Fruit fly (Drosophila melanogaster) whole organism, embryonic: ENCODE data around the gene Polr3A.

ENCODE experiments used
- Atf6 ChIP-seq: fragments of 200-800 bp; sonication (Bioruptor generic); IDR thresholded peaks from 2 replicates; pipeline ENCODE4 v1.3.6; 2022; ENCODE audit warnings: missing biosample characterization, missing genetic modification characterization
- BEAF-32 ChIP-seq: fragments of 200-800 bp; sonication (Bioruptor generic); optimal IDR thresholded peaks from 3 replicates; lab custom pipeline; 2017; ENCODE audit warnings: missing biosample characterization, missing genetic modification characterization, mild to moderate bottlenecking, moderate library complexity, missing genetic modification reagents
- Blimp-1 ChIP-seq: fragments of 200-800 bp; sonication (Bioruptor generic); optimal IDR thresholded peaks from 3 replicates; lab custom pipeline; 2018; ENCODE audit warnings: missing biosample characterization, missing genetic modification characterization, mild to moderate bottlenecking, moderate library complexity, missing genetic modification reagents
- CG1024 ChIP-seq: fragments of 200-800 bp; sonication (Bioruptor generic); IDR thresholded peaks from 2 replicates; pipeline ENCODE4 v1.3.6; 2022; ENCODE audit warnings: missing biosample characterization, missing genetic modification characterization
- CG11723 ChIP-seq: fragments of 200-800 bp; sonication (Bioruptor generic); optimal IDR thresholded peaks from 2 replicates; lab custom pipeline; 2017; ENCODE audit warnings: missing biosample characterization, mild to moderate bottlenecking, missing genetic modification characterization
- CG15514 ChIP-seq: fragments of 200-800 bp; sonication (Bioruptor generic); optimal IDR thresholded peaks from 3 replicates; lab custom pipeline; 2017; ENCODE audit warnings: missing biosample characterization, missing genetic modification characterization, mild to moderate bottlenecking, moderate library complexity, missing genetic modification reagents
- CG15601 ChIP-seq: fragments of 200-800 bp; sonication (Bioruptor generic); optimal IDR thresholded peaks from 3 replicates; lab custom pipeline; 2019; ENCODE audit warnings: missing biosample characterization, mild to moderate bottlenecking, missing genetic modification characterization, moderate library complexity
- CG15696 ChIP-seq: fragments of 200-800 bp; sonication (Bioruptor generic); optimal IDR thresholded peaks from 2 replicates; lab custom pipeline; 2019; ENCODE audit warnings: missing biosample characterization, mild to moderate bottlenecking, missing genetic modification characterization, moderate library complexity
- CG17328 ChIP-seq: fragments of 200-800 bp; sonication (Bioruptor generic); IDR thresholded peaks from 2 replicates; pipeline ENCODE4 v1.3.6; 2022; ENCODE audit warnings: missing biosample characterization, missing genetic modification characterization
- CG17912 ChIP-seq: fragments of 200-800 bp; sonication (Bioruptor generic); optimal IDR thresholded peaks from 2 replicates; lab custom pipeline; 2018; ENCODE audit warnings: missing biosample characterization, mild to moderate bottlenecking, missing genetic modification characterization
- CG2120 ChIP-seq: fragments of 200-800 bp; sonication (Bioruptor generic); optimal IDR thresholded peaks from 3 replicates; lab custom pipeline; 2016; ENCODE audit warnings: missing biosample characterization, missing genetic modification characterization
- CG2678 ChIP-seq: fragments of 200-800 bp; sonication (Bioruptor generic); optimal IDR thresholded peaks from 3 replicates; lab custom pipeline; 2019; ENCODE audit warnings: missing biosample characterization, mild to moderate bottlenecking, missing genetic modification characterization, moderate library complexity
- CG30020 ChIP-seq: fragments of 200-800 bp; optimal IDR thresholded peaks from 2 replicates; lab custom pipeline; 2019; ENCODE audit warnings: missing biosample characterization, mild to moderate bottlenecking, missing genetic modification characterization, moderate library complexity
- CG30431 ChIP-seq: fragments of 200-800 bp; sonication (Bioruptor generic); optimal IDR thresholded peaks from 2 replicates; lab custom pipeline; 2017; ENCODE audit warnings: missing biosample characterization, missing genetic modification characterization
- CG34376 ChIP-seq: fragments of 200-800 bp; sonication (Bioruptor generic); optimal IDR thresholded peaks from 2 replicates; lab custom pipeline; 2018; ENCODE audit warnings: missing biosample characterization, mild to moderate bottlenecking, missing genetic modification characterization
- CG34422 ChIP-seq: fragments of 200-800 bp; sonication (Bioruptor generic); IDR thresholded peaks from 3 replicates; pipeline ENCODE4 v1.3.6; 2022; ENCODE audit warnings: missing biosample characterization, missing genetic modification characterization
- CG4328 ChIP-seq: fragments of 200-800 bp; sonication (Bioruptor generic); optimal IDR thresholded peaks from 3 replicates; lab custom pipeline; 2017; ENCODE audit warnings: missing biosample characterization, missing genetic modification reagents, missing genetic modification characterization
- CG4360 ChIP-seq: fragments of 200-800 bp; sonication (Bioruptor generic); IDR thresholded peaks from 2 replicates; pipeline ENCODE4 v1.3.6; 2022; ENCODE audit warnings: missing biosample characterization, missing genetic modification characterization
- CG6689 ChIP-seq: fragments of 200-800 bp; sonication (Bioruptor generic); IDR thresholded peaks from 2 replicates; pipeline ENCODE4 v1.3.6; 2022; ENCODE audit warnings: missing biosample characterization, missing genetic modification characterization
- CG6791 ChIP-seq: fragments of 200-800 bp; sonication (Bioruptor generic); IDR thresholded peaks from 3 replicates; pipeline ENCODE4 v1.3.6; 2022; ENCODE audit warnings: missing biosample characterization, missing genetic modification characterization; ENCODE audit not compliant: partially characterized antibody
- CG6813 ChIP-seq: fragments of 200-800 bp; sonication (Bioruptor generic); optimal IDR thresholded peaks from 2 replicates; lab custom pipeline; 2017; ENCODE audit warnings: missing biosample characterization, missing genetic modification characterization, mild to moderate bottlenecking, moderate library complexity, missing genetic modification reagents
- CG7987 ChIP-seq: fragments of 200-800 bp; sonication (Bioruptor generic); optimal IDR thresholded peaks from 2 replicates; lab custom pipeline; 2018; ENCODE audit warnings: missing biosample characterization, mild to moderate bottlenecking, missing genetic modification characterization, moderate library complexity
- CG8290 ChIP-seq, 3 experiments: fragments of 200-800 bp; sonication (Bioruptor generic); optimal IDR thresholded peaks; 2 replicates each; lab custom pipeline; 2016 to 2019; ENCODE audit warnings: missing biosample characterization in 3 of 3, missing genetic modification characterization in 3 of 3, mild to moderate bottlenecking in 2 of 3, moderate library complexity in 1 of 3
- Camta ChIP-seq: fragments of 200-800 bp; sonication (Bioruptor generic); optimal IDR thresholded peaks from 2 replicates; lab custom pipeline; 2016; ENCODE audit warnings: missing biosample characterization, missing genetic modification characterization
- CoRest ChIP-seq: fragments of 200-800 bp; sonication (Bioruptor generic); optimal IDR thresholded peaks from 3 replicates; lab custom pipeline; 2018; ENCODE audit warnings: missing biosample characterization, mild to moderate bottlenecking, missing genetic modification characterization, moderate library complexity
- D19A ChIP-seq: fragments of 200-800 bp; optimal IDR thresholded peaks from 3 replicates; lab custom pipeline; 2019; ENCODE audit warnings: missing biosample characterization, mild to moderate bottlenecking, missing genetic modification characterization, moderate library complexity
- D19B ChIP-seq: fragments of 200-800 bp; sonication (Bioruptor generic); optimal IDR thresholded peaks from 2 replicates; lab custom pipeline; 2017; ENCODE audit warnings: missing biosample characterization, mild to moderate bottlenecking, missing genetic modification characterization
- E2f1 ChIP-seq: fragments of 200-800 bp; sonication (Bioruptor generic); IDR thresholded peaks from 2 replicates; pipeline ENCODE4 v1.3.6; 2022; ENCODE audit warnings: missing biosample characterization, missing genetic modification characterization
- Elba2 ChIP-seq: fragments of 200-800 bp; sonication (Bioruptor generic); optimal IDR thresholded peaks from 3 replicates; lab custom pipeline; 2016; ENCODE audit warnings: missing biosample characterization, missing genetic modification characterization
- HLHmδ ChIP-seq: fragments of 200-800 bp; sonication (Bioruptor generic); optimal IDR thresholded peaks from 2 replicates; lab custom pipeline; 2018; ENCODE audit warnings: missing biosample characterization, mild to moderate bottlenecking, missing genetic modification characterization, moderate library complexity
- Max ChIP-seq: fragments of 200-800 bp; sonication (Bioruptor generic); optimal IDR thresholded peaks from 2 replicates; lab custom pipeline; 2016; ENCODE audit warnings: missing biosample characterization, mild to moderate bottlenecking, missing genetic modification characterization
- Ssrp ChIP-seq: fragments of 200-800 bp; sonication (Bioruptor generic); optimal IDR thresholded peaks from 2 replicates; lab custom pipeline; 2018; ENCODE audit warnings: missing biosample characterization, mild to moderate bottlenecking, missing genetic modification characterization, moderate library complexity
- Tbp ChIP-seq: fragments of >200 bp; optimal IDR thresholded peaks from 2 replicates; lab custom pipeline; 2018; ENCODE audit warnings: missing biosample characterization, missing genetic modification characterization
- ase ChIP-seq: fragments of 200-800 bp; sonication (Bioruptor generic); IDR thresholded peaks from 3 replicates; pipeline ENCODE4 v1.3.6; 2022; ENCODE audit warnings: missing biosample characterization, missing genetic modification characterization
- bab2 ChIP-seq: fragments of 200-800 bp; sonication (Bioruptor generic); optimal IDR thresholded peaks from 2 replicates; lab custom pipeline; 2016; ENCODE audit warnings: missing biosample characterization, missing genetic modification characterization
- chn ChIP-seq: fragments of 200-800 bp; sonication (Bioruptor generic); optimal IDR thresholded peaks from 2 replicates; lab custom pipeline; 2016; ENCODE audit warnings: missing biosample characterization, missing genetic modification characterization
- dati ChIP-seq: fragments of 200-800 bp; sonication (Bioruptor generic); IDR thresholded peaks from 2 replicates; pipeline ENCODE4 v1.3.6; 2022; ENCODE audit warnings: missing biosample characterization, missing genetic modification characterization
- gro ChIP-seq: fragments of 200-800 bp; sonication (Bioruptor generic); optimal IDR thresholded peaks from 2 replicates; lab custom pipeline; 2016; ENCODE audit warnings: missing biosample characterization, missing genetic modification characterization
- h ChIP-seq: fragments of >200 bp; optimal IDR thresholded peaks from 2 replicates; lab custom pipeline; 2017
- knrl ChIP-seq: fragments of 200-800 bp; sonication (Bioruptor generic); IDR thresholded peaks from 3 replicates; pipeline ENCODE4 v1.3.6; 2022; ENCODE audit warnings: missing biosample characterization, missing genetic modification characterization; ENCODE audit not compliant: partially characterized antibody
- lab ChIP-seq: fragments of 200-800 bp; sonication (Bioruptor generic); optimal IDR thresholded peaks from 3 replicates; lab custom pipeline; 2017; ENCODE audit warnings: missing biosample characterization, missing genetic modification characterization, mild to moderate bottlenecking, moderate library complexity, missing genetic modification reagents
- lilli ChIP-seq: fragments of 200-800 bp; sonication (Bioruptor generic); optimal IDR thresholded peaks from 3 replicates; lab custom pipeline; 2016; ENCODE audit warnings: missing biosample characterization, missing genetic modification characterization
- pzg ChIP-seq: fragments of 200-800 bp; sonication (Bioruptor generic); optimal IDR thresholded peaks from 3 replicates; lab custom pipeline; 2018; ENCODE audit warnings: missing biosample characterization, mild to moderate bottlenecking, missing genetic modification characterization, moderate library complexity
- row ChIP-seq: fragments of 200-800 bp; sonication (Bioruptor generic); IDR thresholded peaks from 3 replicates; pipeline ENCODE4 v1.3.6; 2022; ENCODE audit warnings: missing biosample characterization, missing genetic modification characterization
- run ChIP-seq: fragments of 200-800 bp; sonication (Bioruptor generic); optimal IDR thresholded peaks from 3 replicates; lab custom pipeline; 2018; ENCODE audit warnings: missing biosample characterization, mild to moderate bottlenecking, missing genetic modification characterization
- scrt ChIP-seq: fragments of 200-800 bp; sonication (Bioruptor generic); optimal IDR thresholded peaks from 2 replicates; lab custom pipeline; 2018; ENCODE audit warnings: missing biosample characterization, mild to moderate bottlenecking, missing genetic modification characterization, moderate library complexity
- slbo ChIP-seq: fragments of 200-800 bp; sonication (Bioruptor generic); IDR thresholded peaks from 2 replicates; pipeline ENCODE4 v1.3.6; 2022; ENCODE audit warnings: missing biosample characterization, missing genetic modification characterization
- sug ChIP-seq: fragments of 200-800 bp; optimal IDR thresholded peaks from 2 replicates; lab custom pipeline; 2019; ENCODE audit warnings: missing biosample characterization, mild to moderate bottlenecking, missing genetic modification characterization, moderate library complexity
- twi ChIP-seq: fragments of 200-800 bp; optimal IDR thresholded peaks from 2 replicates; lab custom pipeline; 2019; ENCODE audit warnings: missing biosample characterization, mild to moderate bottlenecking, missing genetic modification characterization, moderate library complexity
- zfh1 ChIP-seq: fragments of 200-800 bp; sonication (Bioruptor generic); IDR thresholded peaks from 3 replicates; pipeline ENCODE4 v1.3.6; 2022; ENCODE audit warnings: missing biosample characterization, missing genetic modification characterization

Polr3A gene

dm6 chrX:15817823-15818222, 55.1 kb downstream of the Polr3A start (continued):
- TF ChIP-seq CG6813 = no peak
- TF ChIP-seq Ssrp (tag; lab: Kevin White, UChicago) = no peak
- no peak for TF ChIP-seq chn (GFP tag; lab: Kevin White, UChicago)
- TF ChIP-seq CG7987 = no peak
- TF ChIP-seq CG30020 (tag; lab: Kevin White, UChicago) = no peak
- TF ChIP-seq CG34422 = no peak
- no peak for TF ChIP-seq BEAF-32 (GFP tag; lab: Kevin White, UChicago)
- peak; percentile 5 for TF ChIP-seq D19A (tag; lab: Kevin White, UChicago)
- TF ChIP-seq CG4328 (GFP tag; lab: Kevin White, UChicago) = no peak
- no peak for TF ChIP-seq knrl
- TF ChIP-seq CoRest (tag; lab: Kevin White, UChicago) = no peak
- no peak for TF ChIP-seq gro (GFP tag; lab: Kevin White, UChicago)

- no peak for TF ChIP-seq bab2 (GFP tag; lab: Kevin White, UChicago)
- no peak for TF ChIP-seq scrt (GFP tag; lab: Kevin White, UChicago)
- TF ChIP-seq CG2120 (GFP tag; lab: Kevin White, UChicago) = peak; percentile 36
- no peak for TF ChIP-seq Elba2
- peak; percentile 50; the same call in 1 of the 2 replicates for TF ChIP-seq slbo (GFP tag; lab: Robert Waterston, UW)
- TF ChIP-seq CG1024 (GFP tag; lab: Robert Waterston, UW) = no peak
- no peak for TF ChIP-seq CG17912 (GFP tag; lab: Kevin White, UChicago)
- TF ChIP-seq D19B = peak; percentile 90
- no peak for TF ChIP-seq lab (GFP tag; lab: Kevin White, UChicago)
- peak; percentile 11 for TF ChIP-seq Camta (GFP tag; lab: Kevin White, UChicago)
- TF ChIP-seq CG8290 (GFP tag; optimal IDR thresholded peaks at IDR 0.05; lab: Kevin White, UChicago) = no peak
- no peak for TF ChIP-seq CG8290 (tag; optimal IDR thresholded peaks at IDR 0.05; lab: Kevin White, UChicago)
- 0 out of 3 replicates have a peak, but pooled peaks have one; percentile 39 for TF ChIP-seq zfh1 (GFP tag; lab: Robert Waterston, UW)
- no peak for TF ChIP-seq CG2678 (tag; lab: Kevin White, UChicago)
- TF ChIP-seq CG15601 = peak; percentile 4
- no peak for TF ChIP-seq CG34376 (GFP tag; lab: Kevin White, UChicago)
- no peak for TF ChIP-seq twi (tag; lab: Kevin White, UChicago)
- TF ChIP-seq run (tag; lab: Kevin White, UChicago) = no peak
- no peak for TF ChIP-seq Blimp-1 (GFP tag; lab: Kevin White, UChicago)
- no peak for TF ChIP-seq CG30431 (GFP tag; lab: Kevin White, UChicago)
- TF ChIP-seq Atf6 (GFP tag; lab: Robert Waterston, UW) = no peak
- TF ChIP-seq lilli (GFP tag; lab: Kevin White, UChicago) = peak; percentile 32
- TF ChIP-seq CG17328 (GFP tag; lab: Robert Waterston, UW) = peak; percentile 40; the same call in 1 of the 2 replicates
- no peak for TF ChIP-seq h (lab: Kevin White, UChicago)
- peak; percentile 24 for TF ChIP-seq CG15696 (tag; lab: Kevin White, UChicago)
- no peak for TF ChIP-seq dati (GFP tag; lab: Robert Waterston, UW)
- no peak for TF ChIP-seq CG6689 (GFP tag; lab: Robert Waterston, UW)
- no peak for TF ChIP-seq CG4360 (GFP tag; lab: Robert Waterston, UW)
- TF ChIP-seq sug (tag; lab: Kevin White, UChicago) = no peak
- TF ChIP-seq Max = no peak
- no peak for TF ChIP-seq CG15514 (GFP tag; lab: Kevin White, UChicago)
- TF ChIP-seq pzg (GFP tag; lab: Kevin White, UChicago) = no peak
- peak; percentile 84 for TF ChIP-seq row (GFP tag; lab: Robert Waterston, UW)
- no peak for TF ChIP-seq CG6791
- TF ChIP-seq E2f1 (GFP tag; lab: Robert Waterston, UW) = no peak
- TF ChIP-seq CG11723 (GFP tag; lab: Kevin White, UChicago) = no peak
- no peak for TF ChIP-seq ase (GFP tag; lab: Robert Waterston, UW)
- no peak for TF ChIP-seq Tbp
- TF ChIP-seq HLHmδ (GFP tag; lab: Kevin White, UChicago) = no peak
Measured at dm6 chrX:15818608-15819184, 55.9 kb downstream of the Polr3A start.
